Fruit fly (Drosophila melanogaster) S2 (cell line): ENCODE data around the gene Pp2B-14D.

ENCODE experiments used
- CG8478 ChIP-seq: fragments of >200 bp; optimal IDR thresholded peaks from 2 replicates; lab custom pipeline; 2018
- CTCF ChIP-seq, 2 experiments: fragments of >200 bp; optimal IDR thresholded peaks; 2 replicates each; lab custom pipeline; 2018

DNA sequence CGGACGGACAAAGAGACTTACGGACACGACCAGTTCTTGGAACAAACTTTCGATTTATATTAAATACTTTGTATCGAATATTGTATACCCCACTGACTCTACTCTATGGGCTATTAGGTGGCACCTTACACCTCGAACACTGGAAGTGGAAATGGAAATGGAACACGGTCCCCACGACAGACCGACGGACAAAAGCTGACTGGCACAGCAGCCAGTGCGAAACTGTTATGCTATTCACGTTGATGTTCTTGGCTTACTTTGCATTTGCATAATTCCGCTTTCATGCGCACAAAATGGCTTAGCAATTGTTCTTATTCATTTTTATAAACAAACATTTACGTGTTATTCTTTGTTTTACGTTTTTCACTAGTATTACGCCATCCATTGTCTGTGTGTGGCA, 14.3 kb upstream of the Pp2B-14D start:
- no peak for TF ChIP-seq CTCF (optimal IDR thresholded peaks at IDR 0.05; lab: Kevin White, UChicago)
- TF ChIP-seq CG8478 (lab: Kevin White, UChicago), result no peak
